Fruit fly (Drosophila melanogaster) whole organism: ENCODE results near the gene CG31805.

Source experiments
- CG8478 ChIP-seq: fragments of >200 bp; optimal IDR thresholded peaks from 2 replicates; lab custom pipeline; 2018; ENCODE audit warnings: inconsistent platforms
- EcR ChIP-seq, 2 experiments: fragments of >200 bp; optimal IDR thresholded peaks; 2 replicates each; lab custom pipeline; 2017; ENCODE audit warnings: missing biosample characterization in 2 of 2, missing genetic modification characterization in 2 of 2, missing genetic modification reagents in 2 of 2
- pan ChIP-seq: fragments of >200 bp; optimal IDR thresholded peaks from 2 replicates; lab custom pipeline; 2017
- psq ChIP-seq: fragments of >200 bp; optimal IDR thresholded peaks from 2 replicates; lab custom pipeline; 2017
- usp ChIP-seq: fragments of >200 bp; optimal IDR thresholded peaks from 2 replicates; lab custom pipeline; 2017; ENCODE audit warnings: missing biosample characterization, missing genetic modification characterization, mixed read lengths

DNA sequence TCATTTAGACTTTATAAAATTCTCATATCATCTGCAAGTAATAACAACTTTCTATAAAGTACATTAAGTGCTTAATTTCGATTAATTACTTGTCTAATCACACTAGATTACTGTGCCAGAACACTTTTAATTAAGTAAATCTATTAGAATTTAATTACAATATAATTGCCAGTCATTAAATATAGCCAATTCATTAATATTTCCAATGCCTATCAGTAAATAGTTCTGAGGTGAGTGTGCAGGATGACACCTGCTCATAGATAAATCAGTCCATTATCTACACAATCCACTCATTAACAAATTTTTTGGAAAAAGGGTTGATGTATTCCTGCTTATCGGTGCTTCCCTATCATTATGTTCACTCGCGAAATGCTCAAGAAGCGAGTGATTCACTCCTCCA lies 15.6 kb downstream of the CG31805 start:
- TF ChIP-seq pan (no peak), psq (lab: Kevin White, UChicago) (no peak), usp (GFP tag; lab: Kevin White, UChicago) (no peak), EcR (GFP tag; optimal IDR thresholded peaks at IDR 0.05; lab: Kevin White, UChicago) (no peak), CG8478 (lab: Kevin White, UChicago) (no peak)
